Worm (Caenorhabditis elegans): ENCODE data around the gene eif-1.A.

The eif-1.A gene

ce11 chrIV:4810377-4810984 lies at the start of gene eif-1.A:
Gene eif-1.A, plus strand, starts transcription at chrIV:4810934.
- TF ChIP-seq nhr-237 (tag; optimal IDR thresholded peaks at IDR 0.05) (no peak), nhr-28 (tag; optimal IDR thresholded peaks at IDR 0.05) (no peak), elt-3 (tag; optimal IDR thresholded peaks at IDR 0.05) (no peak), nhr-23 (tag; optimal IDR thresholded peaks at IDR 0.05) (peak; percentile 63), daf-12 (tag; optimal IDR thresholded peaks at IDR 0.05) (no peak), elt-1 (tag; optimal IDR thresholded peaks at IDR 0.05) (no peak), unc-39 (tag; optimal IDR thresholded peaks at IDR 0.05) (no peak), sea-2 (GFP tag; optimal IDR thresholded peaks at IDR 0.05) (no peak), aly-2 (tag; optimal IDR thresholded peaks at IDR 0.05) (no peak), nfya-1 (tag; optimal IDR thresholded peaks at IDR 0.05; ENCODE audit: insufficient read depth) (peak; percentile 77), lin-15B (tag; optimal IDR thresholded peaks at IDR 0.05) (peak; percentile 74), ceh-16 (tag; optimal IDR thresholded peaks at IDR 0.05) (no peak), lin-39 (tag; optimal IDR thresholded peaks at IDR 0.05) (peak; percentile 72), fkh-2 (tag; optimal IDR thresholded peaks at IDR 0.05) (no peak), ama-1 (optimal IDR thresholded peaks at IDR 0.05) (no peak), pqm-1 (tag; optimal IDR thresholded peaks at IDR 0.05) (peak; percentile 8), nhr-77 (tag; optimal IDR thresholded peaks at IDR 0.05) (no peak), ztf-4 (tag; optimal IDR thresholded peaks at IDR 0.05) (no peak), R02D3.7 (tag; optimal IDR thresholded peaks at IDR 0.05) (peak; percentile 39), nhr-43 (tag; optimal IDR thresholded peaks at IDR 0.05; ENCODE audit: poor library complexity, severe bottlenecking) (peak; percentile 27), zag-1 (tag; optimal IDR thresholded peaks at IDR 0.05) (no peak), nhr-12 (tag; optimal IDR thresholded peaks at IDR 0.05) (no peak), ceh-28 (tag; optimal IDR thresholded peaks at IDR 0.05) (no peak), snpc-4 (tag; optimal IDR thresholded peaks at IDR 0.05) (peak; percentile 79), lsy-12 (tag; optimal IDR thresholded peaks at IDR 0.05) (no peak), hmg-11 (tag; optimal IDR thresholded peaks at IDR 0.05) (peak; percentile 77), ZK546.5 (tag; optimal IDR thresholded peaks at IDR 0.05) (no peak), egl-5 (tag; optimal IDR thresholded peaks at IDR 0.05) (no peak), unc-62 (GFP tag; optimal IDR thresholded peaks at IDR 0.05) (no peak), skn-1 (tag; optimal IDR thresholded peaks at IDR 0.05) (no peak), fkh-10 (GFP tag; optimal IDR thresholded peaks at IDR 0.05) (no peak), egl-27 (tag; optimal IDR thresholded peaks at IDR 0.05) (no peak), mdl-1 (tag; optimal IDR thresholded peaks at IDR 0.05) (no peak), nhr-25 (tag; optimal IDR thresholded peaks at IDR 0.05) (no peak), elt-2 (tag; optimal IDR thresholded peaks at IDR 0.05) (peak; percentile 11), jun-1 (tag; optimal IDR thresholded peaks at IDR 0.05) (no peak), pha-4 (tag; optimal IDR thresholded peaks at IDR 0.05) (no peak), eor-1 (tag; optimal IDR thresholded peaks at IDR 0.05) (no peak), nhr-67 (tag; optimal IDR thresholded peaks at IDR 0.05) (no peak), tbx-2 (tag; optimal IDR thresholded peaks at IDR 0.05) (no peak), nhr-76 (tag; optimal IDR thresholded peaks at IDR 0.05) (no peak), ceh-9 (tag; optimal IDR thresholded peaks at IDR 0.05) (no peak), ztf-11 (tag; optimal IDR thresholded peaks at IDR 0.05) (no peak), nhr-11 (tag; optimal IDR thresholded peaks at IDR 0.05) (no peak), fos-1 (tag; optimal IDR thresholded peaks at IDR 0.05) (no peak), ceh-82 (tag; optimal IDR thresholded peaks at IDR 0.05) (no peak), mml-1 (tag; optimal IDR thresholded peaks at IDR 0.05) (no peak)
